Worm (Caenorhabditis elegans) whole organism, mixed stage, embryonic: ENCODE results near the gene him-10.

Experiments used
- M03D4.4 ChIP-seq: sonication (generic microtip); optimal IDR thresholded peaks from 2 replicates; lab custom pipeline; 2017; ENCODE audit warnings: mild to moderate bottlenecking, missing genetic modification characterization, missing compliant biosample characterization
- bed-3 ChIP-seq: fragments of 200-800 bp; sonication (Bioruptor generic); optimal IDR thresholded peaks from 3 replicates; lab custom pipeline; 2018; ENCODE audit warnings: mild to moderate bottlenecking, missing genetic modification characterization, moderate library complexity, missing compliant biosample characterization
- blmp-1 ChIP-seq: fragments of 150-350 bp; optimal IDR thresholded peaks from 2 replicates; lab custom pipeline; 2014; ENCODE audit warnings: missing biosample characterization, missing genetic modification characterization
- ceh-39 ChIP-seq: fragments of 150-350 bp; optimal IDR thresholded peaks from 2 replicates; lab custom pipeline; 2014; ENCODE audit warnings: missing biosample characterization, missing genetic modification characterization
- ceh-43 ChIP-seq: fragments of 200-800 bp; sonication (Bioruptor generic); optimal IDR thresholded peaks from 2 replicates; lab custom pipeline; 2018; ENCODE audit warnings: mild to moderate bottlenecking, missing genetic modification characterization, moderate library complexity, missing compliant biosample characterization
- ceh-83 ChIP-seq: fragments of 200-800 bp; sonication (Bioruptor generic); optimal IDR thresholded peaks from 2 replicates; lab custom pipeline; 2018; ENCODE audit warnings: mild to moderate bottlenecking, missing genetic modification characterization, missing compliant biosample characterization
- cnd-1 ChIP-seq: fragments of 200-800 bp; sonication (Bioruptor generic); optimal IDR thresholded peaks from 2 replicates; lab custom pipeline; 2018; ENCODE audit warnings: mild to moderate bottlenecking, missing genetic modification characterization, missing compliant biosample characterization
- drap-1 ChIP-seq: fragments of 200-800 bp; sonication (Bioruptor generic); optimal IDR thresholded peaks from 3 replicates; lab custom pipeline; 2018; ENCODE audit warnings: mild to moderate bottlenecking, missing genetic modification characterization, missing compliant biosample characterization
- elt-1 ChIP-seq: sonication (generic microtip); optimal IDR thresholded peaks from 2 replicates; lab custom pipeline; 2017; ENCODE audit warnings: missing genetic modification characterization, mild to moderate bottlenecking, missing compliant biosample characterization, antibody characterized with exemption, moderate library complexity, borderline replicate concordance; ENCODE audit not compliant: insufficient read depth
- flh-1 ChIP-seq: fragments of 200-800 bp; sonication (Bioruptor generic); optimal IDR thresholded peaks from 2 replicates; lab custom pipeline; 2018; ENCODE audit warnings: mild to moderate bottlenecking, missing genetic modification characterization, moderate library complexity, missing compliant biosample characterization
- ham-2 ChIP-seq: fragments of 200-800 bp; sonication (Bioruptor generic); optimal IDR thresholded peaks from 2 replicates; lab custom pipeline; 2018; ENCODE audit warnings: mild to moderate bottlenecking, missing genetic modification characterization, missing compliant biosample characterization
- hlh-1 ChIP-seq: fragments of 150-350 bp; optimal IDR thresholded peaks from 2 replicates; lab custom pipeline; 2014; ENCODE audit warnings: missing biosample characterization, missing genetic modification reagents, missing genetic modification characterization
- lin-13 ChIP-seq: fragments of 150-350 bp; optimal IDR thresholded peaks from 2 replicates; lab custom pipeline; 2014; ENCODE audit warnings: missing biosample characterization, missing genetic modification characterization
- lsy-2 ChIP-seq: fragments of 150-350 bp; optimal IDR thresholded peaks from 2 replicates; lab custom pipeline; 2014; ENCODE audit warnings: missing biosample characterization, missing genetic modification characterization
- mab-5 ChIP-seq: fragments of 150-350 bp; optimal IDR thresholded peaks from 2 replicates; lab custom pipeline; 2014; ENCODE audit warnings: missing biosample characterization, missing genetic modification characterization
- mep-1 ChIP-seq: fragments of 150-350 bp; optimal IDR thresholded peaks from 2 replicates; lab custom pipeline; 2017; ENCODE audit warnings: missing biosample characterization, missing genetic modification reagents, missing genetic modification characterization, inconsistent platforms
- mls-2 ChIP-seq: sonication (generic microtip); optimal IDR thresholded peaks from 2 replicates; lab custom pipeline; 2016; ENCODE audit warnings: mild to moderate bottlenecking, missing genetic modification characterization, moderate library complexity, missing compliant biosample characterization
- nhr-12 ChIP-seq: fragments of 150-350 bp; optimal IDR thresholded peaks from 2 replicates; lab custom pipeline; 2014; ENCODE audit warnings: missing biosample characterization, missing genetic modification characterization
- nhr-2 ChIP-seq: fragments of 150-350 bp; optimal IDR thresholded peaks from 2 replicates; lab custom pipeline; 2014; ENCODE audit warnings: missing biosample characterization, missing genetic modification characterization
- nhr-237 ChIP-seq: fragments of 150-350 bp; optimal IDR thresholded peaks from 2 replicates; lab custom pipeline; 2014; ENCODE audit warnings: missing biosample characterization, missing genetic modification characterization
- nhr-28 ChIP-seq: fragments of 150-350 bp; optimal IDR thresholded peaks from 2 replicates; lab custom pipeline; 2014; ENCODE audit warnings: missing biosample characterization, missing genetic modification characterization
- pha-4 ChIP-seq: fragments of 150-350 bp; optimal IDR thresholded peaks from 2 replicates; lab custom pipeline; 2018; ENCODE audit warnings: missing biosample characterization, missing genetic modification reagents, missing genetic modification characterization
- snpc-4 ChIP-seq: fragments of 150-350 bp; optimal IDR thresholded peaks from 2 replicates; lab custom pipeline; 2014; ENCODE audit warnings: missing biosample characterization, missing genetic modification characterization
- sptf-1 ChIP-seq: sonication (generic microtip); optimal IDR thresholded peaks from 2 replicates; lab custom pipeline; 2017; ENCODE audit warnings: mild to moderate bottlenecking, missing genetic modification characterization, moderate library complexity, missing compliant biosample characterization
- tbx-8 ChIP-seq: fragments of 200-800 bp; sonication (Bioruptor generic); optimal IDR thresholded peaks from 2 replicates; lab custom pipeline; 2018; ENCODE audit warnings: mild to moderate bottlenecking, missing genetic modification characterization, moderate library complexity, missing compliant biosample characterization
- unc-120 ChIP-seq: sonication (generic microtip); optimal IDR thresholded peaks from 2 replicates; lab custom pipeline; 2017; ENCODE audit warnings: missing genetic modification characterization, missing compliant biosample characterization; ENCODE audit not compliant: poor library complexity, severe bottlenecking
- unc-39 ChIP-seq: fragments of 150-350 bp; optimal IDR thresholded peaks from 2 replicates; lab custom pipeline; 2014; ENCODE audit warnings: missing biosample characterization, missing genetic modification characterization
- unc-62 ChIP-seq: fragments of 150-350 bp; optimal IDR thresholded peaks from 2 replicates; lab custom pipeline; 2014; ENCODE audit warnings: missing biosample characterization, missing genetic modification reagents, missing genetic modification characterization
- ztf-11 ChIP-seq: fragments of 150-350 bp; optimal IDR thresholded peaks from 2 replicates; lab custom pipeline; 2014; ENCODE audit warnings: missing biosample characterization, missing genetic modification characterization

Gene him-10

ce11 chrIII:5828065-5828464, 25.0 kb downstream of the him-10 start:
- TF ChIP-seq ham-2 (GFP tag; lab: Kevin White, UChicago) (no peak), lsy-2 (tag; lab: Kevin White, UChicago) (no peak), flh-1 (GFP tag; lab: Kevin White, UChicago) (no peak), tbx-8 (GFP tag; lab: Kevin White, UChicago) (no peak), lin-13 (no peak), unc-39 (tag; lab: Kevin White, UChicago) (no peak), unc-120 (tag; lab: Kevin White, UChicago) (no peak), bed-3 (GFP tag; lab: Kevin White, UChicago) (no peak), mep-1 (tag; lab: Kevin White, UChicago) (no peak), M03D4.4 (tag; lab: Kevin White, UChicago) (no peak), hlh-1 (tag; lab: Kevin White, UChicago) (no peak), cnd-1 (tag; lab: Kevin White, UChicago) (no peak)

DNA sequence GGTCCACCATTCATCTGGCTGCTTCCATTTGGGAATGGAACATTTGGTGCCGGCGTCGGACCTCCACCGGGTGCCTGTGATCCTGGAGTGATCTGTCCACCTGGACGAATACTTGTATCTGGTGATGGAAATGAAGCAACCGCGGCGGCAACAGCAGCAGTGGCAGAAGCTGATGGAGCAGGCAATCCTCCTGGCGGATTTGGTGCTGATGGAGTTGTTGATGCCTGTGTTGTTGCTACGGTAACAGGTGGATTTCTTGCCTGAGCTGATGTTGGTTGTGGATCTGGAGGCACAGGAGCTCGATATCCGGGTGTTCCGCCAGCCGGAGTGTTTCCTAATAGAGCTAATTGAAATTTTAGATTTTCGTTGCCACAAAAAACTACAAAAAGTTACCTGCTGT, 29.4 kb downstream of the him-10 start:
- TF ChIP-seq bed-3 (GFP tag; lab: Kevin White, UChicago) (no peak), elt-1 (tag; lab: Kevin White, UChicago) (no peak), tbx-8 (GFP tag; lab: Kevin White, UChicago) (no peak), drap-1 (GFP tag; lab: Kevin White, UChicago) (no peak), unc-62 (GFP tag; lab: Kevin White, UChicago) (no peak), unc-39 (tag; lab: Kevin White, UChicago) (no peak), pha-4 (tag; lab: Kevin White, UChicago) (no peak), sptf-1 (tag; lab: Kevin White, UChicago) (no peak), mls-2 (tag; lab: Kevin White, UChicago) (no peak), nhr-12 (tag; lab: Kevin White, UChicago) (no peak), nhr-237 (tag; lab: Kevin White, UChicago) (no peak), nhr-2 (tag; lab: Kevin White, UChicago) (no peak), mep-1 (tag; lab: Kevin White, UChicago) (no peak), lin-13 (no peak), ceh-39 (tag; lab: Kevin White, UChicago) (no peak), blmp-1 (no peak), lsy-2 (tag; lab: Kevin White, UChicago) (no peak)
- TF ChIP-seq, all 35 proteins: peak for 0

- TF ChIP-seq mep-1 (tag; lab: Kevin White, UChicago) (no peak), flh-1 (GFP tag; lab: Kevin White, UChicago) (no peak), tbx-8 (GFP tag; lab: Kevin White, UChicago) (no peak), lsy-2 (tag; lab: Kevin White, UChicago) (no peak), unc-62 (GFP tag; lab: Kevin White, UChicago) (no peak), ceh-43 (GFP tag; lab: Kevin White, UChicago) (no peak), sptf-1 (tag; lab: Kevin White, UChicago) (no peak), cnd-1 (tag; lab: Kevin White, UChicago) (no peak), drap-1 (GFP tag; lab: Kevin White, UChicago) (no peak), nhr-28 (tag; lab: Kevin White, UChicago) (no peak), pha-4 (tag; lab: Kevin White, UChicago) (no peak), lin-13 (no peak), blmp-1 (no peak), snpc-4 (tag; lab: Kevin White, UChicago) (no peak), ceh-39 (tag; lab: Kevin White, UChicago) (no peak)
Measured at ce11 chrIII:5833376-5833775, 30.3 kb downstream of the him-10 start, which contains the start of the genes R12B2.13 and mdt-15. R12B2.13 (minus strand) TSS chrIII:5833476. mdt-15 (minus strand) TSS chrIII:5833751.

- TF ChIP-seq nhr-2 (tag; lab: Kevin White, UChicago) (no peak), sptf-1 (tag; lab: Kevin White, UChicago) (no peak), ceh-83 (no peak), pha-4 (tag; lab: Kevin White, UChicago) (no peak), M03D4.4 (tag; lab: Kevin White, UChicago) (no peak), tbx-8 (GFP tag; lab: Kevin White, UChicago) (no peak), ztf-11 (tag; lab: Kevin White, UChicago) (no peak), mls-2 (tag; lab: Kevin White, UChicago) (no peak), unc-62 (GFP tag; lab: Kevin White, UChicago) (no peak), mab-5 (no peak), ham-2 (GFP tag; lab: Kevin White, UChicago) (no peak), snpc-4 (tag; lab: Kevin White, UChicago) (no peak), unc-39 (tag; lab: Kevin White, UChicago) (no peak)
Measured at ce11 chrIII:5834053-5834452, 31.0 kb downstream of the him-10 start, which contains the start of gene R12B2.6. R12B2.6 (minus strand) TSS chrIII:5834153.
